Fruit fly (Drosophila melanogaster) whole organism, embryonic: ENCODE results near the gene CG33282.

Experiments
- BEAF-32 ChIP-seq: fragments of 200-800 bp; sonication (Bioruptor generic); optimal IDR thresholded peaks from 3 replicates; lab custom pipeline; 2017; ENCODE audit warnings: missing biosample characterization, missing genetic modification characterization, mild to moderate bottlenecking, moderate library complexity, missing genetic modification reagents
- C15 ChIP-seq: fragments of 200-800 bp; sonication (Bioruptor generic); IDR thresholded peaks from 3 replicates; pipeline ENCODE4 v1.3.6; 2022; ENCODE audit warnings: missing biosample characterization, missing genetic modification characterization
- CG1024 ChIP-seq: fragments of 200-800 bp; sonication (Bioruptor generic); IDR thresholded peaks from 2 replicates; pipeline ENCODE4 v1.3.6; 2022; ENCODE audit warnings: missing biosample characterization, missing genetic modification characterization
- CG10462 ChIP-seq: fragments of 200-800 bp; sonication (Bioruptor generic); optimal IDR thresholded peaks from 2 replicates; lab custom pipeline; 2016; ENCODE audit warnings: missing biosample characterization, missing genetic modification characterization
- CG11504 ChIP-seq: fragments of 200-800 bp; sonication (Bioruptor generic); optimal IDR thresholded peaks from 3 replicates; lab custom pipeline; 2019; ENCODE audit warnings: missing biosample characterization, mild to moderate bottlenecking, missing genetic modification characterization, moderate library complexity
- CG12104 ChIP-seq: fragments of 200-800 bp; sonication (Bioruptor generic); optimal IDR thresholded peaks from 3 replicates; lab custom pipeline; 2016; ENCODE audit warnings: missing biosample characterization, missing genetic modification characterization
- CG13123 ChIP-seq: fragments of 200-800 bp; sonication (Bioruptor generic); optimal IDR thresholded peaks from 2 replicates; lab custom pipeline; 2016; ENCODE audit warnings: missing biosample characterization, missing genetic modification characterization
- CG17328 ChIP-seq: fragments of 200-800 bp; sonication (Bioruptor generic); IDR thresholded peaks from 2 replicates; pipeline ENCODE4 v1.3.6; 2022; ENCODE audit warnings: missing biosample characterization, missing genetic modification characterization
- CG1792 ChIP-seq: fragments of 200-800 bp; sonication (Bioruptor generic); optimal IDR thresholded peaks from 2 replicates; lab custom pipeline; 2016; ENCODE audit warnings: missing biosample characterization, missing genetic modification characterization
- CG3065 ChIP-seq: fragments of 200-800 bp; sonication (Bioruptor generic); optimal IDR thresholded peaks from 2 replicates; lab custom pipeline; 2016; ENCODE audit warnings: missing biosample characterization, missing genetic modification characterization
- CG31441 ChIP-seq: fragments of 200-800 bp; sonication (Bioruptor generic); IDR thresholded peaks from 2 replicates; pipeline ENCODE4 v1.3.6; 2022; ENCODE audit warnings: missing biosample characterization, missing genetic modification characterization
- CG3281 ChIP-seq: fragments of 200-800 bp; sonication (Bioruptor generic); optimal IDR thresholded peaks from 3 replicates; lab custom pipeline; 2017; ENCODE audit warnings: missing biosample characterization, mild to moderate bottlenecking, missing genetic modification characterization
- CG33213 ChIP-seq: fragments of 200-800 bp; sonication (Bioruptor generic); optimal IDR thresholded peaks from 3 replicates; lab custom pipeline; 2016; ENCODE audit warnings: missing biosample characterization, missing genetic modification characterization
- CG3995 ChIP-seq: fragments of 200-800 bp; sonication (Bioruptor generic); optimal IDR thresholded peaks from 3 replicates; lab custom pipeline; 2016; ENCODE audit warnings: missing biosample characterization, missing genetic modification characterization
- CG7928 ChIP-seq: fragments of 200-800 bp; sonication (Bioruptor generic); optimal IDR thresholded peaks from 2 replicates; lab custom pipeline; 2017; ENCODE audit warnings: missing biosample characterization, mild to moderate bottlenecking, missing genetic modification characterization
- CG9215 ChIP-seq: fragments of 200-800 bp; sonication (Bioruptor generic); IDR thresholded peaks from 2 replicates; pipeline ENCODE4 v1.3.6; 2022; ENCODE audit warnings: missing biosample characterization, missing genetic modification characterization
- CG9817 ChIP-seq: fragments of 200-800 bp; sonication (Bioruptor generic); optimal IDR thresholded peaks from 2 replicates; lab custom pipeline; 2018; ENCODE audit warnings: missing biosample characterization, mild to moderate bottlenecking, missing genetic modification characterization, moderate library complexity
- CHES-1-like ChIP-seq: fragments of 200-800 bp; sonication (Bioruptor generic); optimal IDR thresholded peaks from 2 replicates; lab custom pipeline; 2016; ENCODE audit warnings: missing biosample characterization, missing genetic modification characterization
- Dek ChIP-seq: fragments of 200-800 bp; sonication (Bioruptor generic); optimal IDR thresholded peaks from 3 replicates; lab custom pipeline; 2019; ENCODE audit warnings: missing biosample characterization, mild to moderate bottlenecking, missing genetic modification characterization, moderate library complexity
- H2.0 ChIP-seq: fragments of 200-800 bp; sonication (Bioruptor generic); IDR thresholded peaks from 2 replicates; pipeline ENCODE4 v1.3.6; 2022; ENCODE audit warnings: missing biosample characterization, missing genetic modification characterization
- Hmx ChIP-seq: fragments of 200-800 bp; sonication (Bioruptor generic); optimal IDR thresholded peaks from 2 replicates; lab custom pipeline; 2016; ENCODE audit warnings: missing biosample characterization, missing genetic modification characterization
- MTF-1 ChIP-seq: fragments of 200-800 bp; sonication (Bioruptor generic); optimal IDR thresholded peaks from 2 replicates; lab custom pipeline; 2018; ENCODE audit warnings: missing biosample characterization, mild to moderate bottlenecking, missing genetic modification characterization, borderline replicate concordance
- Ptx1 ChIP-seq: fragments of 200-800 bp; sonication (Bioruptor generic); IDR thresholded peaks from 2 replicates; pipeline ENCODE4 v1.3.6; 2022; ENCODE audit warnings: missing biosample characterization, missing genetic modification characterization
- Rfx ChIP-seq: fragments of 200-800 bp; sonication (Bioruptor generic); IDR thresholded peaks from 2 replicates; pipeline ENCODE4 v1.3.6; 2022; ENCODE audit warnings: missing biosample characterization, missing genetic modification characterization
- Sox100B ChIP-seq: fragments of 200-800 bp; sonication (Bioruptor generic); optimal IDR thresholded peaks from 3 replicates; lab custom pipeline; 2018; ENCODE audit warnings: missing biosample characterization, mild to moderate bottlenecking, missing genetic modification characterization
- Sry-β ChIP-seq: fragments of 200-800 bp; sonication (Bioruptor generic); optimal IDR thresholded peaks from 2 replicates; lab custom pipeline; 2018; ENCODE audit warnings: missing biosample characterization, mild to moderate bottlenecking, missing genetic modification characterization, moderate library complexity
- Usf ChIP-seq: fragments of 200-800 bp; sonication (Bioruptor generic); optimal IDR thresholded peaks from 2 replicates; lab custom pipeline; 2017; ENCODE audit warnings: missing genotype, missing biosample characterization, missing genetic modification characterization
- Vsx1 ChIP-seq: fragments of 200-800 bp; sonication (Bioruptor generic); optimal IDR thresholded peaks from 2 replicates; lab custom pipeline; 2017; ENCODE audit warnings: missing biosample characterization, mild to moderate bottlenecking, missing genetic modification characterization, missing genetic modification reagents
- az2 ChIP-seq: fragments of 200-800 bp; sonication (Bioruptor generic); optimal IDR thresholded peaks from 3 replicates; lab custom pipeline; 2016; ENCODE audit warnings: missing biosample characterization, missing genetic modification characterization
- bowl ChIP-seq: fragments of 200-800 bp; sonication (Bioruptor generic); IDR thresholded peaks from 2 replicates; pipeline ENCODE4 v1.3.6; 2022; ENCODE audit warnings: missing biosample characterization, missing genetic modification characterization
- cad ChIP-seq: fragments of >200 bp; optimal IDR thresholded peaks from 2 replicates; lab custom pipeline; 2017; ENCODE audit warnings: missing biosample characterization, missing genetic modification characterization
- caup ChIP-seq: fragments of 200-800 bp; sonication (Bioruptor generic); optimal IDR thresholded peaks from 3 replicates; lab custom pipeline; 2017; ENCODE audit warnings: missing biosample characterization, mild to moderate bottlenecking, missing genetic modification characterization, moderate library complexity; ENCODE audit not compliant: severe bottlenecking
- ci ChIP-seq: fragments of 200-800 bp; sonication (Bioruptor generic); IDR thresholded peaks from 3 replicates; pipeline ENCODE4 v1.3.6; 2022; ENCODE audit warnings: missing biosample characterization, missing genetic modification characterization
- fru ChIP-seq: fragments of >200 bp; optimal IDR thresholded peaks from 2 replicates; lab custom pipeline; 2017
- ftz-f1 ChIP-seq: fragments of 200-800 bp; sonication (Bioruptor generic); optimal IDR thresholded peaks from 2 replicates; lab custom pipeline; 2016; ENCODE audit warnings: missing biosample characterization, missing genetic modification characterization
- grn ChIP-seq: fragments of 200-800 bp; sonication (Bioruptor generic); optimal IDR thresholded peaks from 3 replicates; lab custom pipeline; 2017; ENCODE audit warnings: missing biosample characterization, missing genetic modification characterization
- hth ChIP-seq: fragments of >200 bp; optimal IDR thresholded peaks from 2 replicates; lab custom pipeline; 2017; ENCODE audit warnings: inconsistent platforms
- klu ChIP-seq: fragments of 200-800 bp; sonication (Bioruptor generic); IDR thresholded peaks from 2 replicates; pipeline ENCODE4 v1.3.6; 2022; ENCODE audit warnings: missing biosample characterization, missing genetic modification characterization
- kni ChIP-seq: fragments of 200-800 bp; sonication (Bioruptor generic); optimal IDR thresholded peaks from 3 replicates; lab custom pipeline; 2017; ENCODE audit warnings: mild to moderate bottlenecking, missing biosample characterization, missing genetic modification reagents, missing genetic modification characterization
- luna ChIP-seq: fragments of 200-800 bp; sonication (Bioruptor generic); optimal IDR thresholded peaks from 2 replicates; lab custom pipeline; 2016; ENCODE audit warnings: missing biosample characterization, missing genetic modification characterization
- maf-S ChIP-seq: fragments of 200-800 bp; sonication (Bioruptor generic); optimal IDR thresholded peaks from 2 replicates; lab custom pipeline; 2016; ENCODE audit warnings: missing biosample characterization, missing genetic modification characterization
- nerfin-2 ChIP-seq: fragments of 200-800 bp; sonication (Bioruptor generic); IDR thresholded peaks from 2 replicates; pipeline ENCODE4 v1.3.6; 2022; ENCODE audit warnings: missing biosample characterization, missing genetic modification characterization; ENCODE audit not compliant: partially characterized antibody
- org-1 ChIP-seq: fragments of 200-800 bp; sonication (Bioruptor generic); optimal IDR thresholded peaks from 2 replicates; lab custom pipeline; 2017; ENCODE audit warnings: missing biosample characterization, missing genetic modification characterization
- pan ChIP-seq, 4 experiments: fragments of >200 bp in 3 of 4; fragments of 200-800 bp in 1 of 4; sonication (Bioruptor generic) in 1 of 4; optimal IDR thresholded peaks in 3 of 4; IDR thresholded peaks in 1 of 4; 2 replicates each; pipeline versions ENCODE4 v1.3.6 to Lab custom; 2017 to 2022; ENCODE audit warnings: missing biosample characterization in 2 of 4, missing genetic modification characterization in 2 of 4, mixed read lengths in 1 of 4
- row ChIP-seq: fragments of 200-800 bp; sonication (Bioruptor generic); IDR thresholded peaks from 3 replicates; pipeline ENCODE4 v1.3.6; 2022; ENCODE audit warnings: missing biosample characterization, missing genetic modification characterization
- sna ChIP-seq: fragments of 200-800 bp; sonication (Bioruptor generic); IDR thresholded peaks from 2 replicates; pipeline ENCODE4 v1.3.6; 2022; ENCODE audit warnings: missing biosample characterization, missing genetic modification characterization; ENCODE audit not compliant: partially characterized antibody
- sob ChIP-seq: fragments of 200-800 bp; sonication (Bioruptor generic); IDR thresholded peaks from 2 replicates; pipeline ENCODE4 v1.3.6; 2022; ENCODE audit warnings: missing biosample characterization, missing genetic modification characterization
- twi ChIP-seq: fragments of 200-800 bp; optimal IDR thresholded peaks from 2 replicates; lab custom pipeline; 2019; ENCODE audit warnings: missing biosample characterization, mild to moderate bottlenecking, missing genetic modification characterization, moderate library complexity
- z ChIP-seq: fragments of 200-800 bp; sonication (Bioruptor generic); IDR thresholded peaks from 3 replicates; pipeline ENCODE4 v1.3.6; 2022; ENCODE audit warnings: missing biosample characterization, missing genetic modification characterization
- zen ChIP-seq: fragments of 200-800 bp; sonication (Bioruptor generic); optimal IDR thresholded peaks from 3 replicates; lab custom pipeline; 2018; ENCODE audit warnings: missing biosample characterization, mild to moderate bottlenecking, missing genetic modification characterization, moderate library complexity

Gene CG33282

dm6 chr2L:3354642-3355380 lies 27.1 kb downstream of the CG33282 start, which contains the start of gene E23 (continued):
- TF ChIP-seq klu: peak; percentile 98
- peak; percentile 96 for TF ChIP-seq C15 (GFP tag; lab: Robert Waterston, UW)
- TF ChIP-seq hth (lab: Kevin White, UChicago): no peak
- peak; percentile 75 for TF ChIP-seq grn (GFP tag; lab: Kevin White, UChicago)
- peak; percentile 99 for TF ChIP-seq row (GFP tag; lab: Robert Waterston, UW)
- TF ChIP-seq sna (GFP tag; lab: Robert Waterston, UW): 0 out of 2 replicates have a peak, but pooled peaks have one; percentile 20
- TF ChIP-seq cad (GFP tag; lab: Kevin White, UChicago): no peak
- peak; percentile 75 for TF ChIP-seq Sry-β
- peak; percentile 97 for TF ChIP-seq ci
- TF ChIP-seq CG3281 (GFP tag; lab: Kevin White, UChicago): peak; percentile 98
- peak; percentile 95 for TF ChIP-seq CHES-1-like (GFP tag; lab: Kevin White, UChicago)
- peak; percentile 96 for TF ChIP-seq zen (tag; lab: Kevin White, UChicago)
- peak; percentile 98 for TF ChIP-seq caup (GFP tag; lab: Kevin White, UChicago)
- TF ChIP-seq CG1792 (GFP tag; lab: Kevin White, UChicago): peak; percentile 86
- TF ChIP-seq az2 (GFP tag; lab: Kevin White, UChicago): peak; percentile 99
- TF ChIP-seq luna (GFP tag; lab: Kevin White, UChicago): peak; percentile 80
- TF ChIP-seq CG9817 (tag; lab: Kevin White, UChicago): peak; percentile 97
- peak; percentile 97 for TF ChIP-seq CG13123 (GFP tag; lab: Kevin White, UChicago)
- peak; percentile 81 for TF ChIP-seq CG7928 (GFP tag; lab: Kevin White, UChicago)
- peak; percentile 98 for TF ChIP-seq Rfx (GFP tag; lab: Robert Waterston, UW)
- peak; percentile 91 for TF ChIP-seq CG33213 (GFP tag; lab: Kevin White, UChicago)
- peak; percentile 17 for TF ChIP-seq BEAF-32
- TF ChIP-seq CG12104 (GFP tag; lab: Kevin White, UChicago): peak; percentile 99
- peak; percentile 99 for TF ChIP-seq org-1 (GFP tag; lab: Kevin White, UChicago)
- peak; percentile 99 for TF ChIP-seq Ptx1
- TF ChIP-seq CG17328 (GFP tag; lab: Robert Waterston, UW): peak; percentile 97
- TF ChIP-seq CG31441 (GFP tag; lab: Robert Waterston, UW): peak; percentile 99
- TF ChIP-seq z: peak; percentile 71; the same call in 2 of the 3 replicates
- peak; percentile 98 for TF ChIP-seq twi (tag; lab: Kevin White, UChicago)
- TF ChIP-seq H2.0: peak; percentile 97
- peak; percentile 98 for TF ChIP-seq CG11504 (tag; lab: Kevin White, UChicago)
- peak; percentile 84 for TF ChIP-seq Hmx (GFP tag; lab: Kevin White, UChicago)
- TF ChIP-seq CG3995 (GFP tag; lab: Kevin White, UChicago): peak; percentile 71
- TF ChIP-seq ftz-f1 (GFP tag; lab: Kevin White, UChicago): peak; percentile 92
- TF ChIP-seq pan (optimal IDR thresholded peaks at IDR 0.05; lab: Kevin White, UChicago): no peak
- peak in 1 of 2 experiments; percentile 98 for TF ChIP-seq pan (GFP tag; optimal IDR thresholded peaks at IDR 0.05 in 1 of 2, IDR thresholded peaks at IDR 0.05 in 1 of 2)
- peak; percentile 90 for TF ChIP-seq MTF-1 (GFP tag; lab: Kevin White, UChicago)
- peak; percentile 93 for TF ChIP-seq CG1024
- TF ChIP-seq kni (GFP tag; lab: Kevin White, UChicago): peak; percentile 96
- TF ChIP-seq bowl (GFP tag; lab: Robert Waterston, UW): peak; percentile 94
- TF ChIP-seq Dek (tag; lab: Kevin White, UChicago): peak; percentile 99
- peak; percentile 95 for TF ChIP-seq CG9215
- peak; percentile 98 for TF ChIP-seq CG10462
- TF ChIP-seq maf-S (GFP tag; lab: Kevin White, UChicago): peak; percentile 93
- peak; percentile 100 for TF ChIP-seq Sox100B (GFP tag; lab: Kevin White, UChicago)
- no peak for TF ChIP-seq fru (lab: Kevin White, UChicago)
- TF ChIP-seq nerfin-2: no peak
- TF ChIP-seq CG3065 (GFP tag; lab: Kevin White, UChicago): peak; percentile 96
- TF ChIP-seq Vsx1 (GFP tag; lab: Kevin White, UChicago): peak; percentile 97
- peak; percentile 98 for TF ChIP-seq Usf
- peak; percentile 98 for TF ChIP-seq sob
